Fruit fly (Drosophila melanogaster): ENCODE data around the gene IFT46.

The IFT46 gene

dm6 chr2L:18625470-18625869 is 9.6 kb upstream of the IFT46 start:
- TF ChIP-seq MTF-1 (GFP tag; optimal IDR thresholded peaks at IDR 0.05; ENCODE audit: borderline replicate concordance) (peak; percentile 43), usp (GFP tag; optimal IDR thresholded peaks at IDR 0.05) (no peak), CG2712 (tag; optimal IDR thresholded peaks at IDR 0.05) (peak; percentile 15), ATbp (GFP tag; optimal IDR thresholded peaks at IDR 0.05) (peak; percentile 53), CG7928 (GFP tag; optimal IDR thresholded peaks at IDR 0.05) (no peak), cad (GFP tag; optimal IDR thresholded peaks at IDR 0.05) (no peak), CG2199 (GFP tag; IDR thresholded peaks at IDR 0.05) (no peak), tna (GFP tag; IDR thresholded peaks at IDR 0.05; ENCODE audit: partially characterized antibody) (no peak), CG5245 (GFP tag; optimal IDR thresholded peaks at IDR 0.05) (no peak), CG17568 (GFP tag; optimal IDR thresholded peaks at IDR 0.05) (peak; percentile 9), CG14965 (GFP tag; optimal IDR thresholded peaks at IDR 0.05; ENCODE audit: borderline replicate concordance) (no peak), twi (tag; optimal IDR thresholded peaks at IDR 0.05) (peak; percentile 82), CG12219 (GFP tag; optimal IDR thresholded peaks at IDR 0.05) (no peak), dan (GFP tag; IDR thresholded peaks at IDR 0.05) (no peak), Nf-YC (tag; optimal IDR thresholded peaks at IDR 0.05) (no peak), CG10565 (GFP tag; optimal IDR thresholded peaks at IDR 0.05) (no peak), C15 (GFP tag; IDR thresholded peaks at IDR 0.05) (no peak), hbn (GFP tag; IDR thresholded peaks at IDR 0.05; ENCODE audit: partially characterized antibody) (no peak), zen (tag; optimal IDR thresholded peaks at IDR 0.05) (peak; percentile 19), ci (GFP tag; IDR thresholded peaks at IDR 0.05) (no peak), Sox100B (GFP tag; optimal IDR thresholded peaks at IDR 0.05) (peak; percentile 27), CrebB (tag; optimal IDR thresholded peaks at IDR 0.05) (no peak), CG31224 (GFP tag; IDR thresholded peaks at IDR 0.05) (no peak), CG8359 (GFP tag; optimal IDR thresholded peaks at IDR 0.05; ENCODE audit: borderline replicate concordance) (peak; percentile 44), gsb (GFP tag; IDR thresholded peaks at IDR 0.05) (no peak), Dip3 (GFP tag; optimal IDR thresholded peaks at IDR 0.05) (no peak), sqz (GFP tag; optimal IDR thresholded peaks at IDR 0.05) (peak; percentile 38), CG4730 (GFP tag; IDR thresholded peaks at IDR 0.05) (no peak), CG3838 (GFP tag; optimal IDR thresholded peaks at IDR 0.05) (no peak), CG10366 (GFP tag; IDR thresholded peaks at IDR 0.05) (no peak), CG2875 (GFP tag; optimal IDR thresholded peaks at IDR 0.05) (no peak), ken (GFP tag; IDR thresholded peaks at IDR 0.05) (no peak), gem (tag; optimal IDR thresholded peaks at IDR 0.05) (peak; percentile 28), tll (GFP tag; optimal IDR thresholded peaks at IDR 0.05) (peak in 1 of 2 experiments; percentile 78), slbo (GFP tag; IDR thresholded peaks at IDR 0.05) (no peak), CG7271 (tag; optimal IDR thresholded peaks at IDR 0.05) (peak; percentile 13), CG30020 (tag; optimal IDR thresholded peaks at IDR 0.05) (no peak), h (optimal IDR thresholded peaks at IDR 0.05) (no peak), CG10543 (GFP tag; optimal IDR thresholded peaks at IDR 0.05) (no peak), CG7786 (GFP tag; optimal IDR thresholded peaks at IDR 0.05) (no peak), CG14860 (GFP tag; IDR thresholded peaks at IDR 0.05; ENCODE audit: partially characterized antibody) (no peak), insv (GFP tag; optimal IDR thresholded peaks at IDR 0.05) (no peak), Ptx1 (GFP tag; IDR thresholded peaks at IDR 0.05) (no peak), Camta (GFP tag; optimal IDR thresholded peaks at IDR 0.05) (no peak), NC2β (GFP tag; optimal IDR thresholded peaks at IDR 0.05) (no peak), ara (GFP tag; IDR thresholded peaks at IDR 0.05) (no peak), prd (optimal IDR thresholded peaks at IDR 0.05) (no peak), prd (GFP tag; IDR thresholded peaks at IDR 0.05) (no peak), Stat92E (GFP tag; optimal IDR thresholded peaks at IDR 0.05) (no peak), CG16815 (GFP tag; optimal IDR thresholded peaks at IDR 0.05) (no peak), CG6272 (GFP tag; IDR thresholded peaks at IDR 0.05) (no peak), Dip2 (GFP tag; IDR thresholded peaks at IDR 0.05) (no peak)
